Fruit fly (Drosophila melanogaster) whole organism, embryonic: ENCODE data around the gene Jon99Ciii.
A peak's percentile ranks its signal among the peaks of the same experiment; 100 is the strongest.

Source experiments
- Adf1 ChIP-seq: fragments of 200-800 bp; sonication (Bioruptor generic); IDR thresholded peaks from 2 replicates; pipeline ENCODE4 v1.3.6; 2022; ENCODE audit warnings: missing biosample characterization, missing genetic modification characterization
- CG10321 ChIP-seq: fragments of 200-800 bp; sonication (Bioruptor generic); IDR thresholded peaks from 2 replicates; pipeline ENCODE4 v1.3.6; 2022; ENCODE audit warnings: missing biosample characterization, missing genetic modification characterization
- CG11085 ChIP-seq: fragments of 200-800 bp; sonication (Bioruptor generic); IDR thresholded peaks from 2 replicates; pipeline ENCODE4 v1.3.6; 2022; ENCODE audit warnings: missing biosample characterization, missing genetic modification characterization
- CG11504 ChIP-seq: fragments of 200-800 bp; sonication (Bioruptor generic); optimal IDR thresholded peaks from 3 replicates; lab custom pipeline; 2019; ENCODE audit warnings: missing biosample characterization, mild to moderate bottlenecking, missing genetic modification characterization, moderate library complexity
- CG12104 ChIP-seq: fragments of 200-800 bp; sonication (Bioruptor generic); optimal IDR thresholded peaks from 3 replicates; lab custom pipeline; 2016; ENCODE audit warnings: missing biosample characterization, missing genetic modification characterization
- CG12942 ChIP-seq: fragments of 200-800 bp; sonication (Bioruptor generic); optimal IDR thresholded peaks from 3 replicates; lab custom pipeline; 2016; ENCODE audit warnings: missing biosample characterization, missing genetic modification characterization
- CG13123 ChIP-seq: fragments of 200-800 bp; sonication (Bioruptor generic); optimal IDR thresholded peaks from 2 replicates; lab custom pipeline; 2016; ENCODE audit warnings: missing biosample characterization, missing genetic modification characterization
- CG14667 ChIP-seq: fragments of 200-800 bp; sonication (Bioruptor generic); IDR thresholded peaks from 2 replicates; pipeline ENCODE4 v1.3.6; 2022; ENCODE audit warnings: missing biosample characterization, missing genetic modification characterization
- CG16815 ChIP-seq: fragments of 200-800 bp; sonication (Bioruptor generic); optimal IDR thresholded peaks from 3 replicates; lab custom pipeline; 2017; ENCODE audit warnings: missing biosample characterization, mild to moderate bottlenecking, missing genetic modification characterization
- CG17359 ChIP-seq: fragments of 200-800 bp; sonication (Bioruptor generic); optimal IDR thresholded peaks from 3 replicates; lab custom pipeline; 2018; ENCODE audit warnings: missing biosample characterization, mild to moderate bottlenecking, missing genetic modification characterization, moderate library complexity
- CG17912 ChIP-seq: fragments of 200-800 bp; sonication (Bioruptor generic); optimal IDR thresholded peaks from 2 replicates; lab custom pipeline; 2018; ENCODE audit warnings: missing biosample characterization, mild to moderate bottlenecking, missing genetic modification characterization
- CG18764 ChIP-seq: fragments of 200-800 bp; sonication (Bioruptor generic); optimal IDR thresholded peaks from 3 replicates; lab custom pipeline; 2016; ENCODE audit warnings: missing biosample characterization, missing genetic modification characterization
- CG3163 ChIP-seq: fragments of 200-800 bp; sonication (Bioruptor generic); optimal IDR thresholded peaks from 3 replicates; lab custom pipeline; 2016; ENCODE audit warnings: missing biosample characterization, missing genetic modification characterization
- CG3407 ChIP-seq: fragments of 200-800 bp; sonication (Bioruptor generic); optimal IDR thresholded peaks from 2 replicates; lab custom pipeline; 2018; ENCODE audit warnings: missing biosample characterization, mild to moderate bottlenecking, missing genetic modification characterization
- CG4617 ChIP-seq: fragments of 200-800 bp; sonication (Bioruptor generic); optimal IDR thresholded peaks from 3 replicates; lab custom pipeline; 2016; ENCODE audit warnings: missing biosample characterization, missing genetic modification characterization, borderline replicate concordance
- CG6272 ChIP-seq: fragments of 200-800 bp; sonication (Bioruptor generic); IDR thresholded peaks from 2 replicates; pipeline ENCODE4 v1.3.6; 2022; ENCODE audit warnings: missing biosample characterization, missing genetic modification characterization
- CG6765 ChIP-seq: fragments of 200-800 bp; sonication (Bioruptor generic); optimal IDR thresholded peaks from 3 replicates; lab custom pipeline; 2017; ENCODE audit warnings: missing biosample characterization, mild to moderate bottlenecking, missing genetic modification characterization
- CG8388 ChIP-seq: fragments of 200-800 bp; sonication (Bioruptor generic); optimal IDR thresholded peaks from 2 replicates; lab custom pipeline; 2019; ENCODE audit warnings: missing biosample characterization, mild to moderate bottlenecking, missing genetic modification characterization, moderate library complexity
- Camta ChIP-seq: fragments of 200-800 bp; sonication (Bioruptor generic); optimal IDR thresholded peaks from 2 replicates; lab custom pipeline; 2016; ENCODE audit warnings: missing biosample characterization, missing genetic modification characterization
- Elba2 ChIP-seq: fragments of 200-800 bp; sonication (Bioruptor generic); optimal IDR thresholded peaks from 3 replicates; lab custom pipeline; 2016; ENCODE audit warnings: missing biosample characterization, missing genetic modification characterization
- Ets65A ChIP-seq: fragments of 200-800 bp; sonication (Bioruptor generic); peaks from one replicate; lab custom pipeline; 2016; ENCODE audit warnings: missing biosample characterization, missing genetic modification characterization
- Ets97D ChIP-seq: fragments of 200-800 bp; sonication (Bioruptor generic); optimal IDR thresholded peaks from 3 replicates; lab custom pipeline; 2016; ENCODE audit warnings: missing biosample characterization, missing genetic modification characterization
- HLH3B ChIP-seq: fragments of 200-800 bp; sonication (Bioruptor generic); IDR thresholded peaks from 2 replicates; pipeline ENCODE4 v1.3.6; 2022; ENCODE audit warnings: missing biosample characterization, missing genetic modification characterization
- HmgD ChIP-seq: fragments of 200-800 bp; sonication (Bioruptor generic); optimal IDR thresholded peaks from 3 replicates; lab custom pipeline; 2016; ENCODE audit warnings: missing biosample characterization, missing genetic modification characterization
- MBD-R2 ChIP-seq: fragments of 200-800 bp; sonication (Bioruptor generic); IDR thresholded peaks from 2 replicates; pipeline ENCODE4 v1.3.6; 2022; ENCODE audit warnings: missing biosample characterization, missing genetic modification characterization
- MESR4 ChIP-seq: fragments of 200-800 bp; sonication (Bioruptor generic); optimal IDR thresholded peaks from 2 replicates; lab custom pipeline; 2018; ENCODE audit warnings: missing biosample characterization, mild to moderate bottlenecking, missing genetic modification characterization, moderate library complexity
- Trl ChIP-seq, 3 experiments: fragments of >200 bp in 2 of 3; fragments of 200-800 bp in 1 of 3; sonication (Bioruptor generic) in 1 of 3; optimal IDR thresholded peaks; 2 replicates in 1 of 3; 3 replicates in 2 of 3; lab custom pipeline; 2016 to 2017; ENCODE audit warnings: missing biosample characterization in 1 of 3, missing genetic modification characterization in 1 of 3
- amos ChIP-seq: fragments of 200-800 bp; sonication (Bioruptor generic); IDR thresholded peaks from 2 replicates; pipeline ENCODE4 v1.3.6; 2022; ENCODE audit warnings: missing biosample characterization, missing genetic modification characterization; ENCODE audit not compliant: partially characterized antibody
- ap ChIP-seq: fragments of 200-800 bp; sonication (Bioruptor generic); IDR thresholded peaks from 2 replicates; pipeline ENCODE4 v1.3.6; 2022; ENCODE audit warnings: missing biosample characterization, missing genetic modification characterization
- ase ChIP-seq: fragments of 200-800 bp; sonication (Bioruptor generic); IDR thresholded peaks from 3 replicates; pipeline ENCODE4 v1.3.6; 2022; ENCODE audit warnings: missing biosample characterization, missing genetic modification characterization
- cato ChIP-seq: fragments of 200-800 bp; sonication (Bioruptor generic); optimal IDR thresholded peaks from 2 replicates; lab custom pipeline; 2016; ENCODE audit warnings: missing biosample characterization, missing genetic modification characterization, borderline replicate concordance
- ci ChIP-seq: fragments of 200-800 bp; sonication (Bioruptor generic); IDR thresholded peaks from 3 replicates; pipeline ENCODE4 v1.3.6; 2022; ENCODE audit warnings: missing biosample characterization, missing genetic modification characterization
- crc ChIP-seq: fragments of 200-800 bp; sonication (Bioruptor generic); optimal IDR thresholded peaks from 2 replicates; lab custom pipeline; 2016; ENCODE audit warnings: missing biosample characterization, missing genetic modification characterization
- grn ChIP-seq: fragments of 200-800 bp; sonication (Bioruptor generic); optimal IDR thresholded peaks from 3 replicates; lab custom pipeline; 2017; ENCODE audit warnings: missing biosample characterization, missing genetic modification characterization
- jumu ChIP-seq: fragments of 200-800 bp; sonication (Bioruptor generic); optimal IDR thresholded peaks from 3 replicates; lab custom pipeline; 2016; ENCODE audit warnings: missing biosample characterization, missing genetic modification characterization
- mirr ChIP-seq: fragments of 200-800 bp; sonication (Bioruptor generic); optimal IDR thresholded peaks from 3 replicates; lab custom pipeline; 2018; ENCODE audit warnings: missing biosample characterization, mild to moderate bottlenecking, missing genetic modification characterization
- nom ChIP-seq: fragments of 200-800 bp; sonication (Bioruptor generic); optimal IDR thresholded peaks from 2 replicates; lab custom pipeline; 2017; ENCODE audit warnings: missing biosample characterization, missing genetic modification characterization, mild to moderate bottlenecking, moderate library complexity, missing genetic modification reagents
- odd ChIP-seq: fragments of 200-800 bp; sonication (Bioruptor generic); optimal IDR thresholded peaks from 2 replicates; lab custom pipeline; 2017; ENCODE audit warnings: missing biosample characterization, mild to moderate bottlenecking, missing genetic modification characterization
- run ChIP-seq: fragments of 200-800 bp; sonication (Bioruptor generic); optimal IDR thresholded peaks from 3 replicates; lab custom pipeline; 2018; ENCODE audit warnings: missing biosample characterization, mild to moderate bottlenecking, missing genetic modification characterization
- sima ChIP-seq: fragments of 200-800 bp; sonication (Bioruptor generic); optimal IDR thresholded peaks from 2 replicates; lab custom pipeline; 2016; ENCODE audit warnings: missing biosample characterization, missing genetic modification characterization
- slp2 ChIP-seq: fragments of 200-800 bp; sonication (Bioruptor generic); optimal IDR thresholded peaks from 2 replicates; lab custom pipeline; 2016; ENCODE audit warnings: missing biosample characterization, missing genetic modification characterization
- sna ChIP-seq: fragments of 200-800 bp; sonication (Bioruptor generic); IDR thresholded peaks from 2 replicates; pipeline ENCODE4 v1.3.6; 2022; ENCODE audit warnings: missing biosample characterization, missing genetic modification characterization; ENCODE audit not compliant: partially characterized antibody
- so ChIP-seq: fragments of 200-800 bp; sonication (Bioruptor generic); IDR thresholded peaks from 3 replicates; pipeline ENCODE4 v1.3.6; 2022; ENCODE audit warnings: missing biosample characterization, missing genetic modification characterization
- sob ChIP-seq: fragments of 200-800 bp; sonication (Bioruptor generic); IDR thresholded peaks from 2 replicates; pipeline ENCODE4 v1.3.6; 2022; ENCODE audit warnings: missing biosample characterization, missing genetic modification characterization
- sqz ChIP-seq: fragments of 200-800 bp; sonication (Bioruptor generic); optimal IDR thresholded peaks from 3 replicates; lab custom pipeline; 2018; ENCODE audit warnings: missing biosample characterization, mild to moderate bottlenecking, missing genetic modification characterization
- tap ChIP-seq: fragments of 200-800 bp; optimal IDR thresholded peaks from 3 replicates; lab custom pipeline; 2019; ENCODE audit warnings: missing biosample characterization, mild to moderate bottlenecking, missing genetic modification characterization, moderate library complexity
- vnd ChIP-seq: fragments of 200-800 bp; sonication (Bioruptor generic); IDR thresholded peaks from 3 replicates; pipeline ENCODE4 v1.3.6; 2022; ENCODE audit warnings: missing biosample characterization, missing genetic modification characterization; ENCODE audit not compliant: partially characterized antibody
- yki ChIP-seq: fragments of >200 bp; optimal IDR thresholded peaks from 3 replicates; lab custom pipeline; 2018

Gene Jon99Ciii

DNA sequence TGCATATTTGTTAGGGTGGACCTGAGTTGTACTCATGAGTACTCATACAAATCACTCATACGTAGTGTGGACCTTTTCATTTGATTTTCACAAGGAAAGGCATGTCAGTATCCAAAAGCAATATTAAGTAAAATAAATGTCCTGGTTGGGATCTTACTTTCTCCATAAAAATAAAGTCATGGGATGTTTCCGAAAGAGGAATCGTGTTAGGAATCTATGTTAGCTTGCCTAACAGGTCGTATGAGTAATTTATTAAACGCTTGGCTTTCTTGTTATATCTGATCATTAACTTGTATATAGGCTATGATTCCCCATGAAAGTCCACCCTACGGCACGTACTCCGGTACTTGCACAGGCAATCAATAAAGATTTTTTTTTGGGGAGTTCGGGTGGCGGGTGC is 46.2 kb upstream of the Jon99Ciii start (continued):
- TF ChIP-seq slp2 (GFP tag; lab: Kevin White, UChicago) (no peak), CG11085 (no peak), grn (GFP tag; lab: Kevin White, UChicago) (no peak), CG3407 (GFP tag; lab: Kevin White, UChicago) (no peak), ci (GFP tag; lab: Robert Waterston, UW) (0 out of 3 replicates have a peak, but pooled peaks have one; percentile 54), CG6765 (no peak), HLH3B (GFP tag; lab: Robert Waterston, UW) (no peak), nom (GFP tag; lab: Kevin White, UChicago) (peak; percentile 34)

- peak; percentile 82 for TF ChIP-seq Ets65A (GFP tag; lab: Kevin White, UChicago)
- TF ChIP-seq tap (tag; lab: Kevin White, UChicago), result no peak
- TF ChIP-seq Trl (optimal IDR thresholded peaks at IDR 0.05; lab: Kevin White, UChicago), result peak in 1 of 2 experiments; percentile 54
- TF ChIP-seq Trl (GFP tag; optimal IDR thresholded peaks at IDR 0.05; lab: Kevin White, UChicago), result no peak
- TF ChIP-seq CG3163 (GFP tag; lab: Kevin White, UChicago), result peak; percentile 23
- TF ChIP-seq, all 482 proteins: peak for 3
Observed at dm6 chr3R:29876232-29876631, 45.8 kb upstream of the Jon99Ciii start.

DNA sequence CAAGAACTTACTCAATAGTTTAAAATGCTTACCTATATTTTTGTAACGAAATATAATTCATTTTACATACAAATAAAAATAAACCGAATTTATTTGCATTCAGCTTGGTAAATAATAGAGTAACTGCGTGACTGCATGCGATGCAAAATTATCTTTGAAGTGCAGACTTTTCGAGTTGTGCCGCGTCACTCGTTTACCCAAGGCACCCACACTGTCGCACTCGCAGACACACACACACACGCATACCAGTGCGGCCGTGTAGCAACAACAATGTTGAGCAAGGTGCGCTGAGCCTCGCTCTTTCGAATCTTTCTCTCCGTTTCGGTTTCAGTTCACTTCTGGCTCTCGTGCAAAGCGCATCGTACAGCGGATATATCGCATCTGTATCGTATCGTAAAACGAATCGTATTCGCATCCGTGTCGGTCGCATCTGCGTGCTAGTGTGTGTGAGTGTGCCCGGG is 45.3 kb upstream of the Jon99Ciii start, which contains the start of gene CG31038:
Gene CG31038 (plus strand): TSS at position 327 of the 461 bp plus-strand sequence.
- TF ChIP-seq jumu (no peak), CG12942 (GFP tag; lab: Kevin White, UChicago) (no peak), CG17359 (tag; lab: Kevin White, UChicago) (peak; percentile 22), so (peak; percentile 75; the same call in 2 of the 3 replicates), CG13123 (GFP tag; lab: Kevin White, UChicago) (no peak), HmgD (GFP tag; lab: Kevin White, UChicago) (no peak), CG16815 (GFP tag; lab: Kevin White, UChicago) (no peak), ap (GFP tag; lab: Robert Waterston, UW) (no peak), vnd (GFP tag; lab: Robert Waterston, UW) (no peak), CG11504 (tag; lab: Kevin White, UChicago) (no peak), crc (GFP tag; lab: Kevin White, UChicago) (no peak), CG10321 (GFP tag; lab: Robert Waterston, UW) (no peak), mirr (GFP tag; lab: Kevin White, UChicago) (peak; percentile 40), sna (GFP tag; lab: Robert Waterston, UW) (0 out of 2 replicates have a peak, but pooled peaks have one; percentile 30), CG14667 (no peak), odd (GFP tag; lab: Kevin White, UChicago) (no peak), CG12104 (GFP tag; lab: Kevin White, UChicago) (no peak), sqz (no peak), run (tag; lab: Kevin White, UChicago) (no peak), CG18764 (GFP tag; lab: Kevin White, UChicago) (no peak), Elba2 (GFP tag; lab: Kevin White, UChicago) (no peak), CG4617 (GFP tag; lab: Kevin White, UChicago) (no peak), cato (GFP tag; lab: Kevin White, UChicago) (no peak), ase (GFP tag; lab: Robert Waterston, UW) (no peak), MBD-R2 (peak; percentile 29; the same call in 1 of the 2 replicates), Camta (GFP tag; lab: Kevin White, UChicago) (no peak), CG8388 (no peak), sob (GFP tag; lab: Robert Waterston, UW) (peak; percentile 57), amos (GFP tag; lab: Robert Waterston, UW) (peak; percentile 39; the same call in 1 of the 2 replicates), CG17912 (GFP tag; lab: Kevin White, UChicago) (no peak), Adf1 (0 out of 2 replicates have a peak, but pooled peaks have one; percentile 7), sima (GFP tag; lab: Kevin White, UChicago) (no peak), Ets97D (GFP tag; lab: Kevin White, UChicago) (no peak), CG6272 (GFP tag; lab: Robert Waterston, UW) (no peak), MESR4 (GFP tag; lab: Kevin White, UChicago) (peak; percentile 15), yki (lab: Kevin White, UChicago) (peak; percentile 67)
